Worm (Caenorhabditis elegans): ENCODE results near the gene wago-4.

DNA sequence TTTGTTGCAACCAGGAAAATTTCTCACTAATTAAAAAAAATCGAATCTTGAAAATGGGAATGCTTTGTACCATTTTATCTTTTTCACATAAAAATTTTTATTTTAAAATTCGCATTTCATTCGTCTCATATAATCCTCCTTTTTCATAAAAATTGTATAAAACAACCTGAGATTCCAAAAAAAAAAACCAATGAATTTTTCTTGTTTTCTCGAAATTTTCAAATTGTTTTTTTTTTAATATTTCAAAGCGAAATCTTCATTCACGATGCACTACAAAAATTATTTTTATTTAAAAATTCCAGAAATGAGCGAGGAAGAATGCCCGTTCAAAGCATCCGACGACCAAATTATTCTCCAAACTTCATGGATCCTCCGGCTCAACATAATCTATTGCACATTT is 34.4 kb upstream of the wago-4 start, which contains the start of gene sra-14:
- TF ChIP-seq T22C8.4 (GFP tag; IDR thresholded peaks at IDR 0.05), result no peak
- TF ChIP-seq tab-1 (GFP tag; IDR thresholded peaks at IDR 0.05), result no peak
- no peak for TF ChIP-seq med-1 (GFP tag; optimal IDR thresholded peaks at IDR 0.05; ENCODE audit: insufficient read depth)
- TF ChIP-seq ztf-29 (GFP tag; IDR thresholded peaks at IDR 0.05), result no peak
- TF ChIP-seq ref-1 (GFP tag; conservative IDR thresholded peaks at IDR 0.05), result no peak
- TF ChIP-seq klf-2 (GFP tag; conservative IDR thresholded peaks at IDR 0.05), result no peak

All from whole organism, midembryonic.